Worm (Caenorhabditis elegans) whole organism, late embryonic: ENCODE measurements around the gene Y116A8A.150.

Experiments
- C08G9.2 ChIP-seq: sonication (generic microtip); optimal IDR thresholded peaks from 2 replicates; lab custom pipeline; 2016; ENCODE audit warnings: mild to moderate bottlenecking, missing genetic modification characterization, moderate library complexity, missing compliant biosample characterization
- F13H6.1 ChIP-seq: sonication (generic microtip); optimal IDR thresholded peaks from 2 replicates; lab custom pipeline; 2016; ENCODE audit warnings: missing genetic modification characterization, missing compliant biosample characterization
- Y22D7AL.16 ChIP-seq: sonication (generic microtip); optimal IDR thresholded peaks from 2 replicates; lab custom pipeline; 2016; ENCODE audit warnings: missing genetic modification characterization, missing compliant biosample characterization
- ahr-1 ChIP-seq: sonication (generic microtip); optimal IDR thresholded peaks from 2 replicates; lab custom pipeline; 2016; ENCODE audit warnings: missing genetic modification characterization, missing compliant biosample characterization
- ceh-14 ChIP-seq: sonication (generic microtip); optimal IDR thresholded peaks from 2 replicates; lab custom pipeline; 2016; ENCODE audit warnings: missing genotype, missing genetic modification characterization, missing compliant biosample characterization
- ceh-19 ChIP-seq: fragments of 200-800 bp; sonication (Bioruptor generic); optimal IDR thresholded peaks from 2 replicates; lab custom pipeline; 2018; ENCODE audit warnings: mild to moderate bottlenecking, missing genetic modification characterization, missing compliant biosample characterization
- ceh-45 ChIP-seq: fragments of 200-800 bp; sonication (Bioruptor generic); IDR thresholded peaks from 2 replicates; pipeline ENCODE4 v1.3.6; 2022; ENCODE audit warnings: missing genetic modification reagents, missing genetic modification characterization, missing compliant biosample characterization
- ceh-6 ChIP-seq: fragments of 200-800 bp; sonication (Bioruptor generic); optimal IDR thresholded peaks from 2 replicates; lab custom pipeline; 2018; ENCODE audit warnings: mild to moderate bottlenecking, missing genetic modification characterization, missing compliant biosample characterization
- elt-4 ChIP-seq: sonication (generic microtip); optimal IDR thresholded peaks from 2 replicates; lab custom pipeline; 2016; ENCODE audit warnings: missing genetic modification characterization, missing compliant biosample characterization
- eyg-1 ChIP-seq: sonication (generic microtip); optimal IDR thresholded peaks from 2 replicates; lab custom pipeline; 2016; ENCODE audit warnings: missing genotype, missing genetic modification characterization, missing compliant biosample characterization
- fkh-10 ChIP-seq: fragments of 150-350 bp; optimal IDR thresholded peaks from 2 replicates; lab custom pipeline; 2014; ENCODE audit warnings: missing biosample characterization, missing genetic modification reagents, missing genetic modification characterization
- hlh-15 ChIP-seq: sonication (generic microtip); optimal IDR thresholded peaks from 2 replicates; lab custom pipeline; 2016; ENCODE audit warnings: missing genetic modification characterization, missing compliant biosample characterization
- hlh-30 ChIP-seq: sonication (generic microtip); optimal IDR thresholded peaks from 2 replicates; lab custom pipeline; 2017; ENCODE audit warnings: antibody characterized with exemption, missing genetic modification characterization, missing compliant biosample characterization; ENCODE audit not compliant: insufficient read depth
- lin-11 ChIP-seq: fragments of 200-800 bp; sonication (Bioruptor generic); optimal IDR thresholded peaks from 2 replicates; lab custom pipeline; 2018; ENCODE audit warnings: mild to moderate bottlenecking, missing genetic modification characterization, missing compliant biosample characterization
- madf-2 ChIP-seq: sonication (generic microtip); optimal IDR thresholded peaks from 2 replicates; lab custom pipeline; 2017; ENCODE audit warnings: missing genetic modification characterization, missing compliant biosample characterization
- nfya-1 ChIP-seq: sonication (generic microtip); optimal IDR thresholded peaks from 2 replicates; lab custom pipeline; 2017; ENCODE audit warnings: missing genetic modification characterization, mild to moderate bottlenecking, missing compliant biosample characterization, antibody characterized with exemption, moderate library complexity
- nhr-11 ChIP-seq: fragments of 150-350 bp; optimal IDR thresholded peaks from 2 replicates; lab custom pipeline; 2014; ENCODE audit warnings: missing biosample characterization, missing genetic modification characterization
- nhr-232 ChIP-seq: sonication (generic microtip); optimal IDR thresholded peaks from 2 replicates; lab custom pipeline; 2016; ENCODE audit warnings: missing genetic modification characterization, missing compliant biosample characterization
- pag-3 ChIP-seq: sonication (generic microtip); optimal IDR thresholded peaks from 2 replicates; lab custom pipeline; 2016; ENCODE audit warnings: missing compliant biosample characterization, missing genetic modification characterization, borderline replicate concordance
- pat-9 ChIP-seq: fragments of 200-800 bp; sonication (Bioruptor generic); optimal IDR thresholded peaks from 2 replicates; lab custom pipeline; 2018; ENCODE audit warnings: mild to moderate bottlenecking, missing genetic modification characterization, moderate library complexity, missing compliant biosample characterization
- pha-2 ChIP-seq: sonication (generic microtip); optimal IDR thresholded peaks from 2 replicates; lab custom pipeline; 2017; ENCODE audit warnings: mild to moderate bottlenecking, missing genetic modification characterization, missing compliant biosample characterization
- pha-4 ChIP-seq: fragments of 150-350 bp; optimal IDR thresholded peaks from 2 replicates; lab custom pipeline; 2018; ENCODE audit warnings: missing biosample characterization, missing genetic modification reagents, missing genetic modification characterization
- ref-2 ChIP-seq: sonication (generic microtip); optimal IDR thresholded peaks from 2 replicates; lab custom pipeline; 2016; ENCODE audit warnings: missing genetic modification characterization, missing compliant biosample characterization
- rnt-1 ChIP-seq: sonication (generic microtip); optimal IDR thresholded peaks from 2 replicates; lab custom pipeline; 2016; ENCODE audit warnings: missing genetic modification characterization, missing compliant biosample characterization
- syd-9 ChIP-seq: sonication (generic microtip); optimal IDR thresholded peaks from 2 replicates; lab custom pipeline; 2016; ENCODE audit warnings: mild to moderate bottlenecking, missing genetic modification characterization, moderate library complexity, missing compliant biosample characterization
- unc-42 ChIP-seq: sonication (generic microtip); optimal IDR thresholded peaks from 2 replicates; lab custom pipeline; 2016; ENCODE audit warnings: missing genotype, missing genetic modification characterization, missing compliant biosample characterization
- zip-5 ChIP-seq: sonication (generic microtip); optimal IDR thresholded peaks from 2 replicates; lab custom pipeline; 2016; ENCODE audit warnings: missing genetic modification characterization, missing compliant biosample characterization

Gene Y116A8A.150

DNA sequence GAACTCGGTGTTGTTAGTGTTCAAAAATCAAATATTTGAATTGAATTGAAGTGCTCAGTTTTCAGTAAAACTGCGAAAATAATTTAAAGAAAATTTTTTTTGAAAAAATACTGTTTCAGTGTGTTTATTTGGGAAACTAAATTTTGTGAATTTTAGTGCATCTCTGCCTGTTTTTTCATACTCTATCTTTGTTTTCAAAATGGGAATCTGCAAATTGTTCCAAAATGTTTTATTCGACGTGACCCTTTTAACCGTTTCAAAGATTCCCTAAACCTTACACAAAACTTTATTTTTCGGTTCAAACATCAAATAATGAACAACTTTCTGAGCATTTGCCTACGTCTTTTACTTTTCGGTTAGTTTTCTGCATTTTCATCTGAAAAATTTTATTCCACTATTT is 12.9 kb downstream of the Y116A8A.150 start, which contains the start of gene Y116A8A.7:
Y116A8A.7 (plus strand) TSS at position 301 of the 400 bp plus-strand sequence.
- TF ChIP-seq ceh-14 (tag; lab: Kevin White, UChicago), result no peak
- no peak for TF ChIP-seq elt-4 (tag; lab: Kevin White, UChicago)
- no peak for TF ChIP-seq F13H6.1 (tag; lab: Kevin White, UChicago)
- no peak for TF ChIP-seq hlh-30
- TF ChIP-seq ceh-6 (GFP tag; lab: Kevin White, UChicago), result no peak
- no peak for TF ChIP-seq rnt-1
- no peak for TF ChIP-seq ceh-19 (GFP tag; lab: Kevin White, UChicago)

DNA sequence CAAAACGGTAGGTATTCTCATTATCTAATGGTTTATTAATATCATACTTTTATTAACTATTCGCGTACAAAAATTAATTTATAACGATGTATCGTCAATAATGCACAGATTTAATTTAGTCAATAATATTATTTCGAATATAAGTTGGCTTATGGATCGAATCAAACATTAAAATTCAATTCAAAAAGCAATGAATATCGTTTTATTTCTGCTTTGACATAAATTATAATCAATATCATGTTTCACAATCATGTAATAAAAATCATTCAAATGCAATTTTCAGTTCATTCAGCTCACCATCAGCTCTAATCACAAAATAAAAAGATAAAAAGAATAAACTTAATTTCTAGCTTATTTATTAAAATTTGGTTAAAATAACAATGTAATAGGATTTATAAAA is 14.1 kb downstream of the Y116A8A.150 start, which contains the start of gene Y116A8A.6:
Y116A8A.6 (minus strand) TSS at position 101 of the 400 bp plus-strand sequence.
- no peak for TF ChIP-seq ceh-45 (GFP tag; lab: Robert Waterston, UW)
- TF ChIP-seq pat-9 (tag; lab: Kevin White, UChicago), result no peak
- no peak for TF ChIP-seq fkh-10 (GFP tag; lab: Kevin White, UChicago)
- no peak for TF ChIP-seq lin-11 (tag; lab: Kevin White, UChicago)
- TF ChIP-seq pha-2 (tag; lab: Kevin White, UChicago), result no peak
- no peak for TF ChIP-seq nfya-1 (tag; lab: Kevin White, UChicago)
- TF ChIP-seq C08G9.2 (tag; lab: Kevin White, UChicago), result no peak
- TF ChIP-seq madf-2 (tag; lab: Kevin White, UChicago), result no peak

DNA sequence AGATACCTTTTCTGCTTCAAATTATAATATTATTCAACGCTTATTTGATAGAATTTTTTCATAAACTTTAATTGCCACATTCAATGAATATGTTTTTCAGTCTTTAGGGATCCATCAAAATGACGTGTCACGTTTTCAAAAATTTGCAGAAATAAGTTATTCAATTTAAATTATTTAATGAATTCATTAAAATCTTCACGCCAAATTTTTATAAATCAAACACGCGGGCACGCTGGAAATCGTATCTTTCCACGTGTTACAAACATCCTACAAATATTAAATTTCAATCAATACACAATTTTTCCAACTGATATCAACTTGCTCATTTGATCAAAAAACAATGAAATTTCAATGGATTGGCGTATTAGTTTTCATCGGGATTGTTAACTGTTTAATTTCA is 20.2 kb downstream of the Y116A8A.150 start, which contains the start of gene Y116A8A.4:
Y116A8A.4 (plus strand) TSS at position 301 of the 400 bp plus-strand sequence.
- no peak for TF ChIP-seq pat-9 (tag; lab: Kevin White, UChicago)

DNA sequence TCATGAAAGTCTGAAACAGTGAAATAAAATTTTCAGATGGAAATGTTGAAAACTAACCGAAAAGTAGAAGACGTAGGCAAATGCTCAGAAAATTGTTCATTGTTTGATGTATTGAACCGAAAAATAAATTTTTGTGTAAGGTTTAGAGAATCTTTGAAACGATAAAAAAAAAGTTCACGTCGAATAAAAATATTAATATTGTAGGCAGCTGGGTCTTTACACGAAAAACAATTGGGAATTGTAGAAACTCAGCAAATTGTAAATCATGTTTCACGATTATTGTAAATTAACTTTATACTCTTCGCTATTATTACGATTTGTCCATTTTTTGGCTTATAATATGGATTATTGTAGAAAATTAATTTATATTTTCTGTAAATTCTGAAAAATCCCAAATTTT is 28.9 kb downstream of the Y116A8A.150 start, which contains the start of gene Y116A8A.2:
Y116A8A.2 (minus strand) TSS at position 101 of the 400 bp plus-strand sequence.
- TF ChIP-seq hlh-15 (tag; lab: Kevin White, UChicago) (no peak), ref-2 (tag; lab: Kevin White, UChicago) (no peak), pha-2 (tag; lab: Kevin White, UChicago) (no peak), zip-5 (tag; lab: Kevin White, UChicago) (no peak), nhr-232 (tag; lab: Kevin White, UChicago) (no peak)

DNA sequence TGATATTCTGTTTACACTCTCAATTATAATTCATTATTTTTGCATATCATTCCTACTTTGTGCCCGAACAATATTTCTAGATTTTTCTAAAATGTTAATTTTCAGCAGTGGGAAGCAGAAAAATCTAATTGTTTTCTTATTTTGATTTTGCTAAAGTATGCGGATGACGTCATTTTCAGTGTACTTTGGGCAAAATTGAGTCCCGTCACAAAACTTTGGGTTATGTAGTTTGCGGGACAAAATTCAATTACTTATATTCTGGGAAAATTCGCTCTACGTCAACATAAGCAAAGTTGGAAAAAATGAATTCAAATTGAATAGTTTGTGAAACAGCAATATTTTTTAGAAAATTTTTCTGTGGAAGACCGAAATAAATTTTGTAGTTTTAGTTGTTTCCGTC is 30.7 kb downstream of the Y116A8A.150 start:
- TF ChIP-seq eyg-1, result no peak
- no peak for TF ChIP-seq ceh-6 (GFP tag; lab: Kevin White, UChicago)
- peak; percentile 77 for TF ChIP-seq unc-42

DNA sequence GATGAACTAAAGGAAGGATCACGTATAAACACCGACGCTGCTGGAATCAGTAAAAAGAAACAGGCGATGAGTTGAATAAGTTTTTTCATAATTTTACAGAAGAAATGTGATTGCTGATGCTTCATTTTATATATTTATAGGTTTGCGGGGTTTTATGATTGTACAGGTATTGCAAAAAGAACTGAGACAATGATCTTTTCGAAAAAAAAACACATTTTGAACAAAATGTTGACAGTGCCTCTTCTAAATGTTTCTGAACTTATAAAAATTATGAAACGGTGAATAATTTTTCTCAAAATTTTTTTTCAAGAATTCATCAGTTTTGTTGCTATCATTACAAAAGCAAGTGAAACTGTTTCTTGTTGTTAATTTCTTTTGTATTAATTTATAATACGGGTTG is 36.4 kb downstream of the Y116A8A.150 start, which contains the start of gene clec-193:
clec-193 (minus strand) TSS at position 101 of the 400 bp plus-strand sequence.
- TF ChIP-seq pag-3 (tag; lab: Kevin White, UChicago) (no peak), nhr-11 (tag; lab: Kevin White, UChicago) (no peak), ahr-1 (tag; lab: Kevin White, UChicago) (no peak), Y22D7AL.16 (tag; lab: Kevin White, UChicago) (no peak), syd-9 (no peak), hlh-30 (no peak), pha-4 (tag; lab: Kevin White, UChicago) (no peak)
- TF ChIP-seq, all 69 proteins: peak for 0
